Worm (Caenorhabditis elegans) whole organism, L2 larva: ENCODE results near the gene drl-1.

Source experiments
- crh-2 ChIP-seq: sonication (generic microtip); optimal IDR thresholded peaks from 2 replicates; lab custom pipeline; 2017; ENCODE audit warnings: missing biosample characterization, missing genetic modification characterization
- egl-27 ChIP-seq: sonication (generic microtip); optimal IDR thresholded peaks from 3 replicates; lab custom pipeline; 2017; ENCODE audit warnings: missing biosample characterization, missing genetic modification reagents, missing genetic modification characterization
- lin-11 ChIP-seq: fragments of 150-350 bp; sonication (generic microtip); optimal IDR thresholded peaks from 2 replicates; lab custom pipeline; 2014; ENCODE audit warnings: missing biosample characterization, missing genetic modification characterization, inconsistent platforms, mixed read lengths
- lin-13 ChIP-seq: fragments of 150-350 bp; optimal IDR thresholded peaks from 2 replicates; lab custom pipeline; 2014; ENCODE audit warnings: missing biosample characterization, missing genetic modification reagents, missing genetic modification characterization
- lsy-2 ChIP-seq, 2 experiments: fragments of 150-350 bp in 1 of 2; sonication (generic microtip) in 1 of 2; optimal IDR thresholded peaks; 2 replicates each; lab custom pipeline; 2014 to 2017; ENCODE audit warnings: missing biosample characterization in 2 of 2, missing genetic modification characterization in 2 of 2
- mdl-1 ChIP-seq, 2 experiments: fragments of 150-350 bp in 1 of 2; sonication (generic microtip) in 1 of 2; optimal IDR thresholded peaks; 2 replicates each; lab custom pipeline; 2017; ENCODE audit warnings: missing biosample characterization in 2 of 2, missing genetic modification characterization in 2 of 2
- nhr-11 ChIP-seq: fragments of 150-350 bp; optimal IDR thresholded peaks from 2 replicates; lab custom pipeline; 2014; ENCODE audit warnings: missing biosample characterization, missing genetic modification characterization
- nhr-12 ChIP-seq: fragments of 150-350 bp; optimal IDR thresholded peaks from 2 replicates; lab custom pipeline; 2014; ENCODE audit warnings: missing biosample characterization, missing genetic modification characterization
- nhr-237 ChIP-seq: fragments of 150-350 bp; optimal IDR thresholded peaks from 2 replicates; lab custom pipeline; 2014; ENCODE audit warnings: missing biosample characterization, missing genetic modification characterization
- unc-62 ChIP-seq: fragments of 150-350 bp; optimal IDR thresholded peaks from 2 replicates; lab custom pipeline; 2014; ENCODE audit warnings: missing biosample characterization, missing genetic modification reagents, missing genetic modification characterization
- zag-1 ChIP-seq: fragments of 150-350 bp; optimal IDR thresholded peaks from 2 replicates; lab custom pipeline; 2014; ENCODE audit warnings: missing biosample characterization, missing genetic modification characterization
- ztf-4 ChIP-seq: fragments of 150-350 bp; optimal IDR thresholded peaks from 2 replicates; lab custom pipeline; 2014; ENCODE audit warnings: missing biosample characterization, missing genetic modification characterization

DNA sequence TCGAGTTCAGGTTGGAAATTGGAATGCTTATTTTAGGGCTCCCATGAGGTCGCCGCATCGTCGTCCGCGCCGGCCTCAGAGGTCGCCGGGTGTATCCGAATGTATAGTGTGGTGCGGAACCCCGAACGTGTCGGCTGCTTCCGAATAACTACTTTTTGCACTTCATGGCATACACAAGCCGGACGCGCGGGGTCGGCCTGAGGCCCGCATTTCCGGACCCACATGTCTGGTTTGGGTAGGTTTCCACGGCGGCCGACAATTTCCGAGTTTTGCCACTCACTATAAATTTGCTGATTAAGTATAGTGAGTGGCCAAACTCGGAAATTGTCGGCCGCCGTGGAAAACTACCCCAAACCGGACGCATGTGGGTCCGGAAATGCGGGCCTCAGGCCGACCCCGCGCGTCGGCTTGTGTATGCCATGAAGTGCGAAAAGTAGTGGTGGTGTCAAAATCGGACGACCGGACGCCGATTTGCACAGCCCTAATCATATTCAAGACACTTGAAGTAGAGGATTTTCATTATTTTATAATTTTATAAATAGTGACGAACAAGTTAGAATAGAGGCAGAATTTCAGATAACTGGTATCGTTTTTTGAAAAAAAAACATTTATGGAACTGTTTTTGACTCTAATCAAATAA lies 13.5 kb downstream of the drl-1 start:
- no peak for TF ChIP-seq zag-1
- no peak for TF ChIP-seq nhr-11
- TF ChIP-seq unc-62 (GFP tag; lab: Kevin White, UChicago): no peak
- no peak for TF ChIP-seq lin-13 (GFP tag; lab: Kevin White, UChicago)
- TF ChIP-seq ztf-4 (tag; lab: Kevin White, UChicago): no peak
- TF ChIP-seq mdl-1 (tag; optimal IDR thresholded peaks at IDR 0.05; lab: Kevin White, UChicago): no peak
- TF ChIP-seq egl-27 (tag; lab: Kevin White, UChicago): no peak
- TF ChIP-seq lsy-2 (tag; optimal IDR thresholded peaks at IDR 0.05; lab: Kevin White, UChicago): no peak
- TF ChIP-seq nhr-237 (tag; lab: Kevin White, UChicago): no peak
- no peak for TF ChIP-seq crh-2 (tag; lab: Kevin White, UChicago)
- no peak for TF ChIP-seq nhr-12 (tag; lab: Kevin White, UChicago)
- no peak for TF ChIP-seq lin-11 (tag; lab: Kevin White, UChicago)
